Fruit fly (Drosophila melanogaster): Measurements from ENCODE around the gene CG9018.

dm6 chr3L:2253962-2254662 is 17.2 kb upstream of the CG9018 start:
- no peak for TF ChIP-seq CG8478 (optimal IDR thresholded peaks at IDR 0.05)
- TF ChIP-seq CTCF (optimal IDR thresholded peaks at IDR 0.05) = no peak
